Worm (Caenorhabditis elegans) whole organism, late embryonic: ENCODE data around the gene H24K24.2.
"Not testable (repeated sequence)": the region's sequence is repeated elsewhere in the genome, so short reads cannot be mapped to it uniquely, and the experiment has no call there.

ENCODE experiments used
- C08G9.2 ChIP-seq: sonication (generic microtip); optimal IDR thresholded peaks from 2 replicates; lab custom pipeline; 2016; ENCODE audit warnings: mild to moderate bottlenecking, missing genetic modification characterization, moderate library complexity, missing compliant biosample characterization
- T23F11.4 ChIP-seq: fragments of 200-800 bp; sonication (Bioruptor generic); optimal IDR thresholded peaks from 2 replicates; lab custom pipeline; 2018; ENCODE audit warnings: mild to moderate bottlenecking, missing genetic modification characterization, missing compliant biosample characterization
- ama-1 ChIP-seq: fragments of 150-350 bp; optimal IDR thresholded peaks from 2 replicates; lab custom pipeline; 2014
- ceh-30 ChIP-seq: fragments of 150-350 bp; optimal IDR thresholded peaks from 2 replicates; lab custom pipeline; 2014; ENCODE audit warnings: missing biosample characterization, missing genetic modification characterization
- ceh-9 ChIP-seq: sonication (generic microtip); optimal IDR thresholded peaks from 2 replicates; lab custom pipeline; 2016; ENCODE audit warnings: mild to moderate bottlenecking, missing genetic modification characterization, inconsistent platforms, missing compliant biosample characterization
- hlh-30 ChIP-seq: sonication (generic microtip); optimal IDR thresholded peaks from 2 replicates; lab custom pipeline; 2017; ENCODE audit warnings: antibody characterized with exemption, missing genetic modification characterization, missing compliant biosample characterization; ENCODE audit not compliant: insufficient read depth
- hlh-8 ChIP-seq: sonication (generic microtip); optimal IDR thresholded peaks from 2 replicates; lab custom pipeline; 2016; ENCODE audit warnings: missing genotype, missing genetic modification characterization, missing compliant biosample characterization
- pag-3 ChIP-seq: sonication (generic microtip); optimal IDR thresholded peaks from 2 replicates; lab custom pipeline; 2016; ENCODE audit warnings: missing compliant biosample characterization, missing genetic modification characterization, borderline replicate concordance
- pax-1 ChIP-seq: fragments of 150-350 bp; optimal IDR thresholded peaks from 2 replicates; lab custom pipeline; 2014; ENCODE audit warnings: missing biosample characterization, missing genetic modification characterization
- pha-4 ChIP-seq: fragments of 150-350 bp; optimal IDR thresholded peaks from 2 replicates; lab custom pipeline; 2018; ENCODE audit warnings: missing biosample characterization, missing genetic modification reagents, missing genetic modification characterization
- rnt-1 ChIP-seq: sonication (generic microtip); optimal IDR thresholded peaks from 2 replicates; lab custom pipeline; 2016; ENCODE audit warnings: missing genetic modification characterization, missing compliant biosample characterization

DNA sequence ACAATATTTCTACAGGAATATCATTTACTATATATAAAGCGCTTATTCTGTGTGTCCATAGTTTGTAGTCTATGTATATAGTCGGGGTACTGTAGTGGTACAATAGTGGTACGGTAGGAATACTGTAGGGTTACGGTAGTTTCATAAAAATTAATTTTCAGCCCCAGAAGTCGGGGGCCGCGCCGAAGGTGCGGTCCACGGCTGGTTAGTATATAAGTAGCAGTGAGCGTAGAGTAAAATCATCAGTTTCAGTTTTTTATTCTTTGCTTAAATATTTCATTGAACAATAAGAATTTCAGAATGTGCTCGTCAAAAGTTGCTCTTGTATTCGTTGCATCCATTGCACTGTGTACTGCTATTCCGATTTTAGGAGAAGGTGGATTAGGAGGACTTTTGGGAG, 26.8 kb upstream of the H24K24.2 start, which contains the start of gene srlf-22:
- TF ChIP-seq rnt-1 (tag; lab: Kevin White, UChicago); ceh-9 (tag; lab: Kevin White, UChicago); T23F11.4; pax-1 (tag; lab: Kevin White, UChicago); C08G9.2; pag-3 (tag; lab: Kevin White, UChicago); ceh-30 (tag; lab: Kevin White, UChicago); ama-1 (lab: Kevin White, UChicago); pha-4 (tag; lab: Kevin White, UChicago); hlh-8 (tag; lab: Kevin White, UChicago); hlh-30 (tag; lab: Kevin White, UChicago): not testable (repeated sequence)
